Fruit fly (Drosophila melanogaster) whole organism: ENCODE measurements around the gene fwe.

Experiments
- CG8478 ChIP-seq: fragments of >200 bp; optimal IDR thresholded peaks from 2 replicates; lab custom pipeline; 2018; ENCODE audit warnings: inconsistent platforms
- EcR ChIP-seq, 2 experiments: fragments of >200 bp; optimal IDR thresholded peaks; 2 replicates each; lab custom pipeline; 2017; ENCODE audit warnings: missing biosample characterization in 2 of 2, missing genetic modification characterization in 2 of 2, missing genetic modification reagents in 2 of 2
- pan ChIP-seq: fragments of >200 bp; optimal IDR thresholded peaks from 2 replicates; lab custom pipeline; 2017
- psq ChIP-seq: fragments of >200 bp; optimal IDR thresholded peaks from 2 replicates; lab custom pipeline; 2017

dm6 chr3L:15847224-15847623, 31.0 kb upstream of the fwe start:
- TF ChIP-seq CG8478: no peak
- no peak for TF ChIP-seq pan (lab: Kevin White, UChicago)
- TF ChIP-seq psq (lab: Kevin White, UChicago): no peak
- TF ChIP-seq EcR (GFP tag; optimal IDR thresholded peaks at IDR 0.05; lab: Kevin White, UChicago): no peak
